Fruit fly (Drosophila melanogaster): ENCODE data around the gene Tcs6.
A peak's percentile ranks its signal among the peaks of the same experiment; 100 is the strongest.

Tcs6 gene

DNA sequence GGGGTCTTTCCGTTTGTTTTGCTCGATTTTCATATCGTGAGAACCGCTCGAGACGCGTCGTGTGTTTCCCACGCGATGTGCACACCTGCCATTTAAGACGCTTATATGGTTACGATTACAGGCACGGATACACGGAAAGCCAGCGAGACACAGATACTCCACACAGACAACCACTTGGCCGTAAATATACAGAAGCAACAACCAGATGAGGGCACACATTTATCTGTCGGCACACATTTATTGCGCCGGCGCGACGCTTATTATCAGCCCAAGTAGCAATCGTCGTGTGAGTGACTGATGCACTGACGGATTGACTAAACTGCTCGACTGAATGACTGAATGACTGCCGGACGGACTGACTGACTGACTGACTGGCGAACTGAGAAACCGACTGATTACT, 27.5 kb downstream of the Tcs6 start:
- no peak for TF ChIP-seq D1 (tag; optimal IDR thresholded peaks at IDR 0.05)

DNA sequence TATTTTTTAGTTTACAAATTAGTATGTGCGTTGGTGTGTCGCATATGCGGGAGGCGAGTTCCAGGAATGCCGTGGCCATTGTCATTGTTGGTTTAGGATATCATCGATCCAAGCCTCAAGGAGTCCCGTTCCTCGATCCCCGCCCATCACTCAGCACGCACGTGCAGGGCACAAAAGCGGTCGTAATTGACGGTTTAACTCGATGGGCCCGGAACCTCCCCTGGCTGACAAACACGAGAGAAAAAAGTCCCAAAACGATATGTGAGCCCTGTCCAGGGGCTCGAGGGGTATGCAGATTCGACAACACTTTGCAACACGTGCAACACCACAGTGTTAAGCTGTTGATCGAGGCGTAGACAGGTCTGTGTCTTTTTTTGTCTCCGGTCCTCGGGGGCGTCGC, 30.1 kb downstream of the Tcs6 start:
- TF ChIP-seq CG17806 (tag; optimal IDR thresholded peaks at IDR 0.05): no peak
- TF ChIP-seq CG9948 (tag; optimal IDR thresholded peaks at IDR 0.05): no peak
- no peak for TF ChIP-seq EcR (GFP tag; optimal IDR thresholded peaks at IDR 0.05)
- no peak for TF ChIP-seq Snoo (tag; optimal IDR thresholded peaks at IDR 0.05)
- no peak for TF ChIP-seq CG32121 (GFP tag; IDR thresholded peaks at IDR 0.05)
- no peak for TF ChIP-seq CG4496 (GFP tag; IDR thresholded peaks at IDR 0.05)
- no peak for TF ChIP-seq CG14655 (GFP tag; optimal IDR thresholded peaks at IDR 0.05)
- TF ChIP-seq fd96Ca (GFP tag; IDR thresholded peaks at IDR 0.05): no peak
- TF ChIP-seq CG12605 (GFP tag; IDR thresholded peaks at IDR 0.05): no peak
- no peak for TF ChIP-seq rn (GFP tag; IDR thresholded peaks at IDR 0.05)
- no peak for TF ChIP-seq Pif1B (GFP tag; optimal IDR thresholded peaks at IDR 0.05)
- no peak for TF ChIP-seq CG8159 (tag; optimal IDR thresholded peaks at IDR 0.05)

DNA sequence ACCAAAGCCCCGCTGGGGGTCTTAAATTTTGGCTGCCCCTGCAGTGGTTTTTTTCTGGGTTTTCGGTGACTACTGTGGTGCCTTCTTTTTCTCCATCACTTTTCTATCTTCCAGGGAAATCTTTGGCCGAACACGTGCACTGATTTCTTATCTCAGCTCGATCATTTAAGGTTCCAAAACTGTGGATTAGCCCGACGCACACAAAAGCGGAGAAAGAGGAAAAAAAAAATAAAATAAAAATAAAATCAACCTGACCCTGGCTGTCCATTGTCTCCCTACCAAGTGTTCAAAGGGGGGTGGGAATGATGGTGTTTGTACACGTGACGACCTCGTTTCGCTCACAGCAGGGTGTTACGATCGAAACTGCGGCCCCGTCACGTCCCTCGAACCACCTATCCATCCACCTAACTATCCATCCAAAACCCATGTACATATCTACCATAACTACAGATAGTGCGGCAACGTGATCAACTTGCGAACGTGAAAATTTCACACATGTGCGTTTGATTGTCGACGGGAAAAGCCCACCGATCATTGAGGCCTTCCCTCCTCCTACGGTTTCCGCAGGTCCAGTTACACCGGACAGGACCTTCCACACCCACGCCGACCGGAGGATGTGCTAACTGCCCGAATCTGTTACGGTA, 31.3 kb downstream of the Tcs6 start:
- TF ChIP-seq CG34367 (tag; optimal IDR thresholded peaks at IDR 0.05) (no peak), Ets98B (GFP tag; IDR thresholded peaks at IDR 0.05) (no peak), Pif1B (GFP tag; optimal IDR thresholded peaks at IDR 0.05) (no peak), CG13204 (GFP tag; optimal IDR thresholded peaks at IDR 0.05) (no peak), CG10348 (GFP tag; IDR thresholded peaks at IDR 0.05) (no peak), CG4496 (GFP tag; IDR thresholded peaks at IDR 0.05) (no peak), CG9948 (tag; optimal IDR thresholded peaks at IDR 0.05) (no peak), fd96Ca (GFP tag; IDR thresholded peaks at IDR 0.05) (no peak), Pif1A (GFP tag; optimal IDR thresholded peaks at IDR 0.05) (no peak), CG32121 (GFP tag; IDR thresholded peaks at IDR 0.05) (no peak), Snoo (tag; optimal IDR thresholded peaks at IDR 0.05) (no peak)

DNA sequence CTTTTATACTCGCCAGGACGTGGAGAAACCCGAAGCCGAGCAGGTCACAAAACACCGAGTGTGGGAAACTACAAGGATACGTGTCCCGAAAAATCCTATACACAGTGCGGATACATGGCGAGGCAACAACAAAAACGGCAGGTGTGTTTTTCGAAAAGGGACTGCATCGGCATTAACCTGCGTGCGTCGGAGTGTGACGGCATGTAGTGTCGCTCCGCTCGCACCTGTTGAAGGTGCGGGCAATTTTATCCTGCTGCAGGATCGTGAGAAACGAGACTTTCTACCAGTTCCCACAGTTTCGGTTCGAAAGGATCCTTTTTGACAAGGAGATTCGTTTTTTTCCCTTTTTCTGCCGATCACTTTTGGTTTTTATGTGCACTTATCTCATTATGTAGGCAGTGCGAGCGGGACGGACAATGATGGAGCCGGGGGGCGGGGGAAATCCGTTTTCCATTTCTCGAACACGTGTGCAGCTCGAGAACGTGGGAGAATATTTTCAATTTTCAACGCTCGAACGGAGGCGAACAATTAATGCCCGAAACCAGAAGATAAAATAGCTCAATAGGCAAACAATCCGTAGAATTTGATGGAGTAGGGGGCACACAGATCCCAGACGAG, 33.3 kb downstream of the Tcs6 start:
- TF ChIP-seq Ets98B (GFP tag; IDR thresholded peaks at IDR 0.05): no peak
- TF ChIP-seq CG34367 (tag; optimal IDR thresholded peaks at IDR 0.05): no peak
- no peak for TF ChIP-seq CG9948 (tag; optimal IDR thresholded peaks at IDR 0.05)
- TF ChIP-seq Pif1B (GFP tag; optimal IDR thresholded peaks at IDR 0.05): no peak
- TF ChIP-seq CG12605 (GFP tag; IDR thresholded peaks at IDR 0.05): no peak
- no peak for TF ChIP-seq gl (tag; optimal IDR thresholded peaks at IDR 0.05)
- TF ChIP-seq fd96Ca (GFP tag; IDR thresholded peaks at IDR 0.05): no peak
- TF ChIP-seq CG10348 (GFP tag; IDR thresholded peaks at IDR 0.05): no peak
- TF ChIP-seq EcR (GFP tag; optimal IDR thresholded peaks at IDR 0.05): no peak
- no peak for TF ChIP-seq Snoo (tag; optimal IDR thresholded peaks at IDR 0.05)
- TF ChIP-seq CG14655 (GFP tag; optimal IDR thresholded peaks at IDR 0.05): no peak
- no peak for TF ChIP-seq CG8301 (tag; optimal IDR thresholded peaks at IDR 0.05)
- no peak for TF ChIP-seq Pif1A (GFP tag; optimal IDR thresholded peaks at IDR 0.05)

DNA sequence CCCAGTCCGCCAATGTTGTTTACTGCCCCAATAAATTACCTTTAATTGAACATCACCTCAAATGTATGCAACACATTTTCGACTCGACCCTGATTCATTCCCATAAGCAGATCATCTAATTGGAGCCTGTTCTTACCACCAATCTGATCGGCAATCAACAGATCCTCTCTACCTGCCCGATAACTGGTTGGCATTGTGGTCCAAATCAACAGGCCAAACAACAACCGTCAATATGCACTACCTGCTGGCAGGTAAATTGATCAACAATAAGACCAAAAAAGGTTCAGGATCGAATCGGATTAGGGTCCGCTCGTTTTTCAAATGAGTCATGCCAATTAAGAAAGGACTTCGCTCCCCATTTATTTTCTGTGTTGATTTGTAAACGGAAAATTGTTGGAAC, 34.8 kb downstream of the Tcs6 start:
- TF ChIP-seq Pif1A (GFP tag; optimal IDR thresholded peaks at IDR 0.05) (no peak), CG17806 (tag; optimal IDR thresholded peaks at IDR 0.05) (no peak), CG15710 (tag; optimal IDR thresholded peaks at IDR 0.05) (no peak), fd96Ca (GFP tag; IDR thresholded peaks at IDR 0.05) (no peak), CG12605 (GFP tag; IDR thresholded peaks at IDR 0.05) (no peak), CG13204 (GFP tag; optimal IDR thresholded peaks at IDR 0.05) (no peak), EcR (GFP tag; optimal IDR thresholded peaks at IDR 0.05) (no peak), rn (GFP tag; IDR thresholded peaks at IDR 0.05) (no peak), CG34367 (tag; optimal IDR thresholded peaks at IDR 0.05) (no peak), CG9948 (tag; optimal IDR thresholded peaks at IDR 0.05) (no peak), CG8159 (tag; optimal IDR thresholded peaks at IDR 0.05) (no peak), Pif1B (GFP tag; optimal IDR thresholded peaks at IDR 0.05) (no peak), CG10348 (GFP tag; IDR thresholded peaks at IDR 0.05) (no peak), CG8301 (tag; optimal IDR thresholded peaks at IDR 0.05) (no peak)

DNA sequence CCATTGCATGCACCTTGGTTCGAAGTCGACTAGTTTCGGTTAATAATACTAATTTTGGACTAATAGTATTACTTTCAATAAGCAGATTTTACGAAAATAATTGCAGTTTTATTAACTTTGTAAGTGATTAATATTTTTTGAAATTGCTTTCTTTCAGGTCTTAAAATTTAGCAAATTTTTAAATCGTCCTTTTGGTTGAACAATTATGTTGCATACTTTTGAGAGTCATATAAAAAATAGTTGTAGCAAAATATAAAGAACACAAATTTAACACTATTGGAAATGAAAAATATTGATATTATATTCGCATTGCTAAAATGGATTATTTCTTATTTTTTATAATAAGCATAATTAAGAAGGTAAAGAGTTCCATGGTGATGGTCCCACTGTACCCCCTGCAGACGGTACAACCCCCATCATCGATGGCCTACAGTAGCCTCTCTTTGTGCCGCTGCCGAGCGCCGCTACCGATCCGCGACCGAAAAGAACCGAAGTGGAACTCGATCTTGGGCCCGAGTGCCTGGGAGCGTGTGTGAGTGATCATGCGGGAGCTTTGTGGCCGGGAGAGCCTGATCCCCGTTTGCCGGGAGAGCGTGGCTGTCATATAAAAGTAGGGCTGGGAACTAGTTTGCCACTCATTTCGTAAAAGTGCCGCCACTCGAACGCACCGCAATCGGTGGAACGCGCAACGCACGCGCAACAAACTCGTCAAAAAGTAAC, 36.7 kb downstream of the Tcs6 start:
- TF ChIP-seq Pif1A (GFP tag; optimal IDR thresholded peaks at IDR 0.05): peak; percentile 77
- TF ChIP-seq Ets98B (GFP tag; IDR thresholded peaks at IDR 0.05): peak; percentile 41
- TF ChIP-seq rn (GFP tag; IDR thresholded peaks at IDR 0.05): peak; percentile 77
- TF ChIP-seq CG15710 (tag; optimal IDR thresholded peaks at IDR 0.05): peak; percentile 94
- peak; percentile 96 for TF ChIP-seq CG14655 (GFP tag; optimal IDR thresholded peaks at IDR 0.05)
- TF ChIP-seq D1 (tag; optimal IDR thresholded peaks at IDR 0.05): peak; percentile 92
- TF ChIP-seq fd96Ca (GFP tag; IDR thresholded peaks at IDR 0.05): peak; percentile 46; the same call in 2 of the 3 replicates
- TF ChIP-seq CG12605 (GFP tag; IDR thresholded peaks at IDR 0.05): 0 out of 2 replicates have a peak, but pooled peaks have one; percentile 23
- no peak; the same call in 1 of the 2 replicates for TF ChIP-seq CG10348 (GFP tag; IDR thresholded peaks at IDR 0.05)
- peak; percentile 60; the same call in 1 of the 3 replicates for TF ChIP-seq CG4496 (GFP tag; IDR thresholded peaks at IDR 0.05)
- peak; percentile 90 for TF ChIP-seq CG17806 (tag; optimal IDR thresholded peaks at IDR 0.05)
- peak; percentile 30 for TF ChIP-seq EcR (GFP tag; optimal IDR thresholded peaks at IDR 0.05)
- peak; percentile 66 for TF ChIP-seq Pif1B (GFP tag; optimal IDR thresholded peaks at IDR 0.05)
- peak; percentile 90 for TF ChIP-seq CG34367 (tag; optimal IDR thresholded peaks at IDR 0.05)
- peak; percentile 50 for TF ChIP-seq gl (tag; optimal IDR thresholded peaks at IDR 0.05)
- peak; percentile 68 for TF ChIP-seq CG32121 (GFP tag; IDR thresholded peaks at IDR 0.05)
- TF ChIP-seq CG13204 (GFP tag; optimal IDR thresholded peaks at IDR 0.05): peak; percentile 81
- TF ChIP-seq CG9948 (tag; optimal IDR thresholded peaks at IDR 0.05): peak; percentile 96
- peak; percentile 94 for TF ChIP-seq CG8301 (tag; optimal IDR thresholded peaks at IDR 0.05)
- peak; percentile 97 for TF ChIP-seq CG8159 (tag; optimal IDR thresholded peaks at IDR 0.05)
- TF ChIP-seq Snoo (tag; optimal IDR thresholded peaks at IDR 0.05): peak; percentile 94

Data from whole organism, pupa.